Fruit fly (Drosophila melanogaster): ENCODE results near the gene PlexA.

Gene PlexA

dm6 chr4:1064219-1064618 is 37.3 kb upstream of the PlexA start:
- TF ChIP-seq ey (GFP tag; optimal IDR thresholded peaks at IDR 0.05) (no peak), jim (GFP tag; optimal IDR thresholded peaks at IDR 0.05) (no peak), OdsH (GFP tag; optimal IDR thresholded peaks at IDR 0.05) (no peak), CG9705 (GFP tag; optimal IDR thresholded peaks at IDR 0.05) (no peak), fru (GFP tag; optimal IDR thresholded peaks at IDR 0.05) (peak; percentile 12), lola (GFP tag; optimal IDR thresholded peaks at IDR 0.05) (no peak), Rel (GFP tag; optimal IDR thresholded peaks at IDR 0.05) (no peak), Rel (tag; optimal IDR thresholded peaks at IDR 0.05) (no peak), dmrt93B (GFP tag; optimal IDR thresholded peaks at IDR 0.05) (no peak), usp (GFP tag; optimal IDR thresholded peaks at IDR 0.05) (no peak), dsf (GFP tag; optimal IDR thresholded peaks at IDR 0.05; ENCODE audit: borderline replicate concordance) (no peak), sv (GFP tag; optimal IDR thresholded peaks at IDR 0.05) (no peak), GATAd (GFP tag; optimal IDR thresholded peaks at IDR 0.05) (no peak), rgr (GFP tag; optimal IDR thresholded peaks at IDR 0.05) (no peak), Hr83 (GFP tag; optimal IDR thresholded peaks at IDR 0.05; ENCODE audit: poor library complexity, severe bottlenecking) (no peak), psq (GFP tag; optimal IDR thresholded peaks at IDR 0.05) (peak; percentile 5), CrebA (GFP tag; optimal IDR thresholded peaks at IDR 0.05; ENCODE audit: borderline replicate concordance) (no peak), brk (GFP tag; optimal IDR thresholded peaks at IDR 0.05) (no peak), Dif (GFP tag; optimal IDR thresholded peaks at IDR 0.05; ENCODE audit: partially characterized antibody) (no peak)

dm6 chr4:1062957-1063812 is 36.3 kb upstream of the PlexA start:
- no peak for TF ChIP-seq jim (GFP tag; optimal IDR thresholded peaks at IDR 0.05)
- peak; percentile 50 for TF ChIP-seq Dfd (GFP tag; optimal IDR thresholded peaks at IDR 0.05)

- TF ChIP-seq fru (GFP tag; optimal IDR thresholded peaks at IDR 0.05): no peak
- TF ChIP-seq Jra (GFP tag; optimal IDR thresholded peaks at IDR 0.05): no peak
- TF ChIP-seq Mio (GFP tag; optimal IDR thresholded peaks at IDR 0.05): no peak
- TF ChIP-seq N (GFP tag; optimal IDR thresholded peaks at IDR 0.05): no peak
- no peak for TF ChIP-seq Myc (optimal IDR thresholded peaks at IDR 0.05)
Measured at dm6 chr4:1061095-1061432, 34.2 kb upstream of the PlexA start.

dm6 chr4:1060373-1061094 is 33.6 kb upstream of the PlexA start, which contains the start of gene apolpp:
apolpp (plus strand) TSS chr4:1060969.
- TF ChIP-seq jim (GFP tag; optimal IDR thresholded peaks at IDR 0.05): no peak
- peak; percentile 15 for TF ChIP-seq sage (GFP tag; optimal IDR thresholded peaks at IDR 0.05)
- TF ChIP-seq N (GFP tag; optimal IDR thresholded peaks at IDR 0.05): peak; percentile 97
- TF ChIP-seq ey (GFP tag; optimal IDR thresholded peaks at IDR 0.05): no peak
- TF ChIP-seq Hr78 (GFP tag; optimal IDR thresholded peaks at IDR 0.05): peak; percentile 57
- TF ChIP-seq woc (GFP tag; optimal IDR thresholded peaks at IDR 0.05): peak; percentile 75

dm6 chr4:1053653-1054163 is 26.8 kb upstream of the PlexA start, which contains the start of gene CaMKII:
CaMKII (minus strand) TSS chr4:1053703.
- TF ChIP-seq N (GFP tag; optimal IDR thresholded peaks at IDR 0.05) (no peak), OdsH (GFP tag; optimal IDR thresholded peaks at IDR 0.05) (peak; percentile 3), tai (GFP tag; optimal IDR thresholded peaks at IDR 0.05) (no peak), h (GFP tag; optimal IDR thresholded peaks at IDR 0.05) (peak; percentile 40), woc (GFP tag; optimal IDR thresholded peaks at IDR 0.05) (peak; percentile 24), rgr (GFP tag; optimal IDR thresholded peaks at IDR 0.05) (peak; percentile 38), ey (GFP tag; optimal IDR thresholded peaks at IDR 0.05) (no peak), psq (GFP tag; optimal IDR thresholded peaks at IDR 0.05) (peak; percentile 32), sage (GFP tag; optimal IDR thresholded peaks at IDR 0.05) (peak; percentile 37)

All from whole organism, wandering third instar larva.